Fruit fly (Drosophila melanogaster): Measurements from ENCODE around the gene AkhR.

AkhR gene

DNA sequence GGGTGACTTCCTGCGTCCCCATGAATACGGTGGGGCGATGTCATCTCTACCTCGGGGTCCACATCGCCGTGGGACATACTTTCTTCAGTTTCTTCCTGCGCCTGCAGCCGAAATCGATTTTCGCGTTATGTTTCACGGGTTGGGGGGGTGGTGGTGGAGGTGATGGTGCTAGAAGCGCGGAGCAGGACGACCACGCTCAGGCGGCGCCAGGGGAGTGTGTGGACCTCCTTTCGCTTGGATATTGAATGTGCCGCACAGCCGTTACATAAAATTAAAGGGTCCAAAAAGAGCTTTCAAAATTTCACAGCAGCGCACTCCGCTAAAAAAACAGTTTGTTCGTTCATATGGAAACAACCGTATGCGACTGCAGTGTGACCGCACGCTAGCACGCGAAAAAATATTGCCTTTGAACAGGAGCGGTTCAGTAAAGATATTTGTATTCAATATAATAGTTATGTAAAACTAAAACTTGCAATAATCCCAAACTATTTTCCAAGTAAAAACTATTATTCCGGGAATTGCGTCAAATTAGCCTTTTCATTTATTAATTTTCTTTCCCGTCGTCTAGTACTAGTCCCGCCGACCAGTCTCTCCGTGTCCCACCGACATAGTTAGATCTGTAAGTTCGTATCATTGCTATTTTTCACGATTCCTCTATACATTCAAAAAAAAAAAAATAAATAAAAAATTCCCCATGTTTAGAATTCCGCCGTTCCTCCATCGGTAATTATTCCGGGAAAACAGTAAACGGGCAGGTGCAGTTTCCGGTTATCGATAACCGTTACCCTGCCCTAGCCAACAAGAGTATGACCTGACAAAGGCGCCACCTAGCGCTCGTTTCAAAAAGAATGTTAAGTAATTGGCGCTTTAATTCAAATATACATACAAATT is 31.7 kb downstream of the AkhR start, which contains the start of gene Nhe3 (continued):
- TF ChIP-seq CG11696 (GFP tag; IDR thresholded peaks at IDR 0.05) (0 out of 2 replicates have a peak, but pooled peaks have one; percentile 30), Doc2 (GFP tag; IDR thresholded peaks at IDR 0.05) (no peak), CG1602 (GFP tag; optimal IDR thresholded peaks at IDR 0.05) (peak; percentile 82), Dbx (GFP tag; IDR thresholded peaks at IDR 0.05) (peak; percentile 89), CG10274 (GFP tag; optimal IDR thresholded peaks at IDR 0.05) (peak; percentile 36), ara (GFP tag; IDR thresholded peaks at IDR 0.05) (peak; percentile 78), scrt (GFP tag; optimal IDR thresholded peaks at IDR 0.05) (peak; percentile 57), CG12104 (GFP tag; optimal IDR thresholded peaks at IDR 0.05) (peak; percentile 73), CHES-1-like (GFP tag; optimal IDR thresholded peaks at IDR 0.05) (peak; percentile 86), eve (GFP tag; optimal IDR thresholded peaks at IDR 0.05) (no peak), gsb-n (tag; optimal IDR thresholded peaks at IDR 0.05) (peak; percentile 69), CG10543 (GFP tag; optimal IDR thresholded peaks at IDR 0.05) (peak; percentile 75), CG10366 (GFP tag; IDR thresholded peaks at IDR 0.05) (peak; percentile 80), CkIIα-i1 (GFP tag; IDR thresholded peaks at IDR 0.05) (no peak), CG17186 (GFP tag; optimal IDR thresholded peaks at IDR 0.05) (peak; percentile 30), CG4730 (GFP tag; IDR thresholded peaks at IDR 0.05) (peak; percentile 69), abd-A (tag; optimal IDR thresholded peaks at IDR 0.05) (no peak), CG11398 (GFP tag; optimal IDR thresholded peaks at IDR 0.05) (peak; percentile 28), Antp (GFP tag; optimal IDR thresholded peaks at IDR 0.05) (peak; percentile 77), mirr (GFP tag; optimal IDR thresholded peaks at IDR 0.05) (no peak), Xbp1 (GFP tag; optimal IDR thresholded peaks at IDR 0.05) (peak; percentile 88), sr (GFP tag; IDR thresholded peaks at IDR 0.05) (0 out of 3 replicates have a peak, but pooled peaks have one; percentile 15), CG15601 (tag; optimal IDR thresholded peaks at IDR 0.05) (peak; percentile 57), Lim3 (GFP tag; IDR thresholded peaks at IDR 0.05) (no peak), fru (optimal IDR thresholded peaks at IDR 0.05) (no peak), chm (GFP tag; IDR thresholded peaks at IDR 0.05) (0 out of 2 replicates have a peak, but pooled peaks have one; percentile 74), Hand (GFP tag; optimal IDR thresholded peaks at IDR 0.05) (peak; percentile 63), nom (GFP tag; optimal IDR thresholded peaks at IDR 0.05) (peak; percentile 49), zf30C (GFP tag; optimal IDR thresholded peaks at IDR 0.05) (no peak), exex (tag; optimal IDR thresholded peaks at IDR 0.05) (peak; percentile 45), sob (GFP tag; IDR thresholded peaks at IDR 0.05) (peak; percentile 90), ewg (GFP tag; optimal IDR thresholded peaks at IDR 0.05) (peak; percentile 73), pfk (GFP tag; optimal IDR thresholded peaks at IDR 0.05) (peak; percentile 83), gcm (GFP tag; optimal IDR thresholded peaks at IDR 0.05) (peak; percentile 63), ems (GFP tag; optimal IDR thresholded peaks at IDR 0.05) (peak; percentile 87), B-H2 (GFP tag; optimal IDR thresholded peaks at IDR 0.05) (peak; percentile 67), CG12155 (GFP tag; optimal IDR thresholded peaks at IDR 0.05) (peak; percentile 79), CG14014 (GFP tag; IDR thresholded peaks at IDR 0.05) (peak; percentile 84), Hey (tag; optimal IDR thresholded peaks at IDR 0.05) (no peak), Awh (GFP tag; IDR thresholded peaks at IDR 0.05) (peak; percentile 76), otp (GFP tag; IDR thresholded peaks at IDR 0.05) (peak; percentile 74), slp2 (GFP tag; optimal IDR thresholded peaks at IDR 0.05) (peak; percentile 76), CG31224 (GFP tag; IDR thresholded peaks at IDR 0.05) (peak; percentile 63), trem (tag; optimal IDR thresholded peaks at IDR 0.05) (peak; percentile 73), MBD-R2 (GFP tag; IDR thresholded peaks at IDR 0.05) (peak; percentile 77), D19B (GFP tag; optimal IDR thresholded peaks at IDR 0.05) (peak; percentile 65), ap (GFP tag; IDR thresholded peaks at IDR 0.05) (peak; percentile 70), inv (GFP tag; IDR thresholded peaks at IDR 0.05; ENCODE audit: partially characterized antibody) (peak; percentile 51; the same call in 1 of the 2 replicates), CG4282 (GFP tag; optimal IDR thresholded peaks at IDR 0.05) (no peak)

Data from whole organism, embryonic.